Worm (Caenorhabditis elegans): ENCODE results near the gene F31F6.1.

F31F6.1 gene

ce11 chrX:14872817-14873469, 4.8 kb upstream of the F31F6.1 start, which contains the start of gene F31F6.3:
Gene F31F6.3 (minus strand): TSS chrX:14872867.
- TF ChIP-seq lin-26 (GFP tag; IDR thresholded peaks at IDR 0.05) (no peak), madf-6 (GFP tag; IDR thresholded peaks at IDR 0.05) (peak; percentile 65), cebp-1 (GFP tag; IDR thresholded peaks at IDR 0.05) (no peak), cebp-1 (tag; optimal IDR thresholded peaks at IDR 0.05) (no peak), efl-1 (GFP tag; optimal IDR thresholded peaks at IDR 0.05) (peak; percentile 73), dpl-1 (GFP tag; optimal IDR thresholded peaks at IDR 0.05) (peak; percentile 38), madf-8 (GFP tag; conservative IDR thresholded peaks at IDR 0.05) (0 out of 2 replicates have a peak, but pooled peaks have one; percentile 8), mcd-1 (GFP tag; IDR thresholded peaks at IDR 0.05) (peak; percentile 46)

ce11 chrX:14871780-14872179, 3.7 kb upstream of the F31F6.1 start, which contains the start of gene F31F6.2:
Gene F31F6.2 (minus strand): TSS chrX:14871880.
- TF ChIP-seq ceh-40 (GFP tag; IDR thresholded peaks at IDR 0.05) (no peak), B0261.1 (tag; optimal IDR thresholded peaks at IDR 0.05) (no peak), snpc-4 (GFP tag; optimal IDR thresholded peaks at IDR 0.05) (no peak), snpc-4 (tag; optimal IDR thresholded peaks at IDR 0.05) (no peak), unc-130 (GFP tag; optimal IDR thresholded peaks at IDR 0.05) (no peak), ceh-58 (GFP tag; IDR thresholded peaks at IDR 0.05) (no peak), nfya-1 (tag; optimal IDR thresholded peaks at IDR 0.05; ENCODE audit: borderline replicate concordance, insufficient read depth) (no peak), F22D6.2 (tag; optimal IDR thresholded peaks at IDR 0.05) (no peak), B0336.3 (GFP tag; IDR thresholded peaks at IDR 0.05) (no peak), F57A8.1 (GFP tag; optimal IDR thresholded peaks at IDR 0.05) (no peak), pha-4 (tag; optimal IDR thresholded peaks at IDR 0.05) (no peak), F39B2.1 (GFP tag; IDR thresholded peaks at IDR 0.05) (no peak), repo-1 (tag; optimal IDR thresholded peaks at IDR 0.05) (no peak), D2030.7 (GFP tag; IDR thresholded peaks at IDR 0.05) (no peak)

- no peak for TF ChIP-seq gei-17 (GFP tag; optimal IDR thresholded peaks at IDR 0.05)
- no peak for TF ChIP-seq attf-5 (GFP tag; optimal IDR thresholded peaks at IDR 0.05)
- TF ChIP-seq lag-1 (GFP tag; IDR thresholded peaks at IDR 0.05), result no peak
- no peak for TF ChIP-seq ztf-25 (GFP tag; IDR thresholded peaks at IDR 0.05)
- TF ChIP-seq let-526 (GFP tag; IDR thresholded peaks at IDR 0.05), result no peak
- TF ChIP-seq snpc-3.4 (tag; optimal IDR thresholded peaks at IDR 0.05), result no peak
- no peak for TF ChIP-seq ceh-58 (GFP tag; IDR thresholded peaks at IDR 0.05)
- no peak for TF ChIP-seq F23B12.7 (tag; optimal IDR thresholded peaks at IDR 0.05; ENCODE audit: insufficient read depth)
- TF ChIP-seq B0035.1 (tag; optimal IDR thresholded peaks at IDR 0.05), result no peak
- no peak for TF ChIP-seq atf-7 (tag; optimal IDR thresholded peaks at IDR 0.05)
- no peak for TF ChIP-seq hlh-12 (tag; optimal IDR thresholded peaks at IDR 0.05)
These were observed 2.4 kb downstream of the F31F6.1 start, which contains the start of gene C27C12.3 for ce11 chrX:14865744-14866143. Gene C27C12.3 (minus strand): TSS chrX:14865844.

ce11 chrX:14861752-14862151, 6.3 kb downstream of the F31F6.1 start, which contains the start of gene dmd-4:
Gene dmd-4 (minus strand): TSS chrX:14861852.
- no peak for TF ChIP-seq chd-7 (tag; optimal IDR thresholded peaks at IDR 0.05)
- no peak for TF ChIP-seq let-607 (tag; optimal IDR thresholded peaks at IDR 0.05)
- no peak for TF ChIP-seq hsf-1 (GFP tag; IDR thresholded peaks at IDR 0.05)
- TF ChIP-seq Y53G8AR.9 (GFP tag; conservative IDR thresholded peaks at IDR 0.05), result no peak
- no peak for TF ChIP-seq D2030.7 (GFP tag; IDR thresholded peaks at IDR 0.05)
- TF ChIP-seq ztf-6 (GFP tag; IDR thresholded peaks at IDR 0.05), result no peak
- no peak for TF ChIP-seq mxl-1 (tag; optimal IDR thresholded peaks at IDR 0.05)
- no peak for TF ChIP-seq zfh-2 (GFP tag; conservative IDR thresholded peaks at IDR 0.05)
- TF ChIP-seq akir-1 (GFP tag; optimal IDR thresholded peaks at IDR 0.05), result no peak

Measured in whole organism, young adult.